Fruit fly (Drosophila melanogaster) whole organism, embryonic: ENCODE results near the gene TTLL6B.

Experiments
- Atf6 ChIP-seq: fragments of 200-800 bp; sonication (Bioruptor generic); IDR thresholded peaks from 2 replicates; pipeline ENCODE4 v1.3.6; 2022; ENCODE audit warnings: missing biosample characterization, missing genetic modification characterization
- Blimp-1 ChIP-seq: fragments of 200-800 bp; sonication (Bioruptor generic); optimal IDR thresholded peaks from 3 replicates; lab custom pipeline; 2018; ENCODE audit warnings: missing biosample characterization, missing genetic modification characterization, mild to moderate bottlenecking, moderate library complexity, missing genetic modification reagents
- BtbVII ChIP-seq: fragments of 200-800 bp; sonication (Bioruptor generic); optimal IDR thresholded peaks from 3 replicates; lab custom pipeline; 2017; ENCODE audit warnings: missing biosample characterization, mild to moderate bottlenecking, missing genetic modification characterization
- CG11093 ChIP-seq: fragments of 200-800 bp; sonication (Bioruptor generic); IDR thresholded peaks from 3 replicates; pipeline ENCODE4 v1.3.6; 2022; ENCODE audit warnings: missing biosample characterization, missing genetic modification characterization
- CG11247 ChIP-seq: fragments of 200-800 bp; sonication (Bioruptor generic); IDR thresholded peaks from 2 replicates; pipeline ENCODE4 v1.3.6; 2022; ENCODE audit warnings: missing biosample characterization, missing genetic modification characterization
- CG12942 ChIP-seq: fragments of 200-800 bp; sonication (Bioruptor generic); optimal IDR thresholded peaks from 3 replicates; lab custom pipeline; 2016; ENCODE audit warnings: missing biosample characterization, missing genetic modification characterization
- CG15696 ChIP-seq: fragments of 200-800 bp; sonication (Bioruptor generic); optimal IDR thresholded peaks from 2 replicates; lab custom pipeline; 2019; ENCODE audit warnings: missing biosample characterization, mild to moderate bottlenecking, missing genetic modification characterization, moderate library complexity
- CG17912 ChIP-seq: fragments of 200-800 bp; sonication (Bioruptor generic); optimal IDR thresholded peaks from 2 replicates; lab custom pipeline; 2018; ENCODE audit warnings: missing biosample characterization, mild to moderate bottlenecking, missing genetic modification characterization
- CG18476 ChIP-seq: fragments of 200-800 bp; sonication (Bioruptor generic); optimal IDR thresholded peaks from 2 replicates; lab custom pipeline; 2016; ENCODE audit warnings: missing biosample characterization, mild to moderate bottlenecking, missing genetic modification characterization
- CG2889 ChIP-seq: fragments of 200-800 bp; sonication (Bioruptor generic); IDR thresholded peaks from 3 replicates; pipeline ENCODE4 v1.3.6; 2022; ENCODE audit warnings: missing biosample characterization, missing genetic modification characterization
- CG32767 ChIP-seq: fragments of 200-800 bp; sonication (Bioruptor generic); IDR thresholded peaks from 2 replicates; pipeline ENCODE4 v1.3.6; 2022; ENCODE audit warnings: missing biosample characterization, missing genetic modification characterization
- CG34224 ChIP-seq: fragments of 200-800 bp; sonication (Bioruptor generic); IDR thresholded peaks from 3 replicates; pipeline ENCODE4 v1.3.6; 2022; ENCODE audit warnings: missing biosample characterization, missing genetic modification characterization; ENCODE audit not compliant: partially characterized antibody
- CG3995 ChIP-seq: fragments of 200-800 bp; sonication (Bioruptor generic); optimal IDR thresholded peaks from 3 replicates; lab custom pipeline; 2016; ENCODE audit warnings: missing biosample characterization, missing genetic modification characterization
- CG4282 ChIP-seq: fragments of 200-800 bp; sonication (Bioruptor generic); optimal IDR thresholded peaks from 2 replicates; lab custom pipeline; 2016; ENCODE audit warnings: missing biosample characterization, missing genetic modification characterization
- CG4360 ChIP-seq: fragments of 200-800 bp; sonication (Bioruptor generic); IDR thresholded peaks from 2 replicates; pipeline ENCODE4 v1.3.6; 2022; ENCODE audit warnings: missing biosample characterization, missing genetic modification characterization
- CG4617 ChIP-seq: fragments of 200-800 bp; sonication (Bioruptor generic); optimal IDR thresholded peaks from 3 replicates; lab custom pipeline; 2016; ENCODE audit warnings: missing biosample characterization, missing genetic modification characterization, borderline replicate concordance
- CG6689 ChIP-seq: fragments of 200-800 bp; sonication (Bioruptor generic); IDR thresholded peaks from 2 replicates; pipeline ENCODE4 v1.3.6; 2022; ENCODE audit warnings: missing biosample characterization, missing genetic modification characterization
- CG7786 ChIP-seq: fragments of 200-800 bp; sonication (Bioruptor generic); optimal IDR thresholded peaks from 2 replicates; lab custom pipeline; 2016; ENCODE audit warnings: missing biosample characterization, missing genetic modification characterization
- CG8089 ChIP-seq: fragments of 200-800 bp; sonication (Bioruptor generic); optimal IDR thresholded peaks from 3 replicates; lab custom pipeline; 2016; ENCODE audit warnings: missing biosample characterization, missing genetic modification characterization
- CG8388 ChIP-seq: fragments of 200-800 bp; sonication (Bioruptor generic); optimal IDR thresholded peaks from 2 replicates; lab custom pipeline; 2019; ENCODE audit warnings: missing biosample characterization, mild to moderate bottlenecking, missing genetic modification characterization, moderate library complexity
- CG8924 ChIP-seq: fragments of 200-800 bp; optimal IDR thresholded peaks from 3 replicates; lab custom pipeline; 2019; ENCODE audit warnings: missing biosample characterization, mild to moderate bottlenecking, missing genetic modification characterization, moderate library complexity
- CG9215 ChIP-seq: fragments of 200-800 bp; sonication (Bioruptor generic); IDR thresholded peaks from 2 replicates; pipeline ENCODE4 v1.3.6; 2022; ENCODE audit warnings: missing biosample characterization, missing genetic modification characterization
- CG9437 ChIP-seq: fragments of 200-800 bp; sonication (Bioruptor generic); optimal IDR thresholded peaks from 2 replicates; lab custom pipeline; 2018; ENCODE audit warnings: missing biosample characterization, mild to moderate bottlenecking, missing genetic modification characterization
- CG9817 ChIP-seq: fragments of 200-800 bp; sonication (Bioruptor generic); optimal IDR thresholded peaks from 2 replicates; lab custom pipeline; 2018; ENCODE audit warnings: missing biosample characterization, mild to moderate bottlenecking, missing genetic modification characterization, moderate library complexity
- D19B ChIP-seq: fragments of 200-800 bp; sonication (Bioruptor generic); optimal IDR thresholded peaks from 2 replicates; lab custom pipeline; 2017; ENCODE audit warnings: missing biosample characterization, mild to moderate bottlenecking, missing genetic modification characterization
- Deaf1 ChIP-seq: fragments of 200-800 bp; optimal IDR thresholded peaks from 3 replicates; lab custom pipeline; 2019; ENCODE audit warnings: missing biosample characterization, mild to moderate bottlenecking, missing genetic modification characterization, moderate library complexity
- E2f1 ChIP-seq: fragments of 200-800 bp; sonication (Bioruptor generic); IDR thresholded peaks from 2 replicates; pipeline ENCODE4 v1.3.6; 2022; ENCODE audit warnings: missing biosample characterization, missing genetic modification characterization
- Ets65A ChIP-seq: fragments of 200-800 bp; sonication (Bioruptor generic); peaks from one replicate; lab custom pipeline; 2016; ENCODE audit warnings: missing biosample characterization, missing genetic modification characterization
- Fer1 ChIP-seq: fragments of 200-800 bp; sonication (Bioruptor generic); optimal IDR thresholded peaks from 2 replicates; lab custom pipeline; 2017; ENCODE audit warnings: missing biosample characterization, mild to moderate bottlenecking, missing genetic modification characterization
- Fer3 ChIP-seq: fragments of 200-800 bp; sonication (Bioruptor generic); optimal IDR thresholded peaks from 2 replicates; lab custom pipeline; 2018; ENCODE audit warnings: missing biosample characterization, mild to moderate bottlenecking, missing genetic modification characterization, moderate library complexity
- H2.0 ChIP-seq: fragments of 200-800 bp; sonication (Bioruptor generic); IDR thresholded peaks from 2 replicates; pipeline ENCODE4 v1.3.6; 2022; ENCODE audit warnings: missing biosample characterization, missing genetic modification characterization
- Hmr ChIP-seq: fragments of 200-800 bp; sonication (Bioruptor generic); optimal IDR thresholded peaks from 3 replicates; lab custom pipeline; 2017; ENCODE audit warnings: mild to moderate bottlenecking, missing biosample characterization, missing genetic modification reagents, missing genetic modification characterization
- Lpt ChIP-seq: fragments of >200 bp; optimal IDR thresholded peaks from 2 replicates; lab custom pipeline; 2018; ENCODE audit warnings: missing biosample characterization, missing genetic modification characterization
- Oaz ChIP-seq: fragments of 200-800 bp; sonication (Bioruptor generic); IDR thresholded peaks from 2 replicates; pipeline ENCODE4 v1.3.6; 2022; ENCODE audit warnings: missing biosample characterization, missing genetic modification characterization
- Ptx1 ChIP-seq: fragments of 200-800 bp; sonication (Bioruptor generic); IDR thresholded peaks from 2 replicates; pipeline ENCODE4 v1.3.6; 2022; ENCODE audit warnings: missing biosample characterization, missing genetic modification characterization
- Rx ChIP-seq: fragments of 200-800 bp; sonication (Bioruptor generic); IDR thresholded peaks from 2 replicates; pipeline ENCODE4 v1.3.6; 2022; ENCODE audit warnings: missing biosample characterization, missing genetic modification characterization
- aop ChIP-seq: fragments of 200-800 bp; sonication (Bioruptor generic); IDR thresholded peaks from 2 replicates; pipeline ENCODE4 v1.3.6; 2022; ENCODE audit warnings: missing biosample characterization, missing genetic modification characterization
- ara ChIP-seq: fragments of 200-800 bp; sonication (Bioruptor generic); IDR thresholded peaks from 2 replicates; pipeline ENCODE4 v1.3.6; 2022; ENCODE audit warnings: missing biosample characterization, missing genetic modification characterization
- bbx ChIP-seq: fragments of 200-800 bp; sonication (Bioruptor generic); IDR thresholded peaks from 2 replicates; pipeline ENCODE4 v1.3.6; 2022; ENCODE audit warnings: missing biosample characterization, missing genetic modification characterization; ENCODE audit not compliant: partially characterized antibody
- exex ChIP-seq: fragments of 200-800 bp; sonication (Bioruptor generic); optimal IDR thresholded peaks from 4 replicates; lab custom pipeline; 2018; ENCODE audit warnings: missing biosample characterization, mild to moderate bottlenecking, missing genetic modification characterization, moderate library complexity
- inv ChIP-seq: fragments of 200-800 bp; sonication (Bioruptor generic); IDR thresholded peaks from 2 replicates; pipeline ENCODE4 v1.3.6; 2022; ENCODE audit warnings: missing biosample characterization, missing genetic modification characterization; ENCODE audit not compliant: partially characterized antibody
- lilli ChIP-seq: fragments of 200-800 bp; sonication (Bioruptor generic); optimal IDR thresholded peaks from 3 replicates; lab custom pipeline; 2016; ENCODE audit warnings: missing biosample characterization, missing genetic modification characterization
- luna ChIP-seq: fragments of 200-800 bp; sonication (Bioruptor generic); optimal IDR thresholded peaks from 2 replicates; lab custom pipeline; 2016; ENCODE audit warnings: missing biosample characterization, missing genetic modification characterization
- mld ChIP-seq: fragments of 200-800 bp; sonication (Bioruptor generic); IDR thresholded peaks from 3 replicates; pipeline ENCODE4 v1.3.6; 2022; ENCODE audit warnings: missing biosample characterization, missing genetic modification characterization; ENCODE audit not compliant: partially characterized antibody
- scrt ChIP-seq: fragments of 200-800 bp; sonication (Bioruptor generic); optimal IDR thresholded peaks from 2 replicates; lab custom pipeline; 2018; ENCODE audit warnings: missing biosample characterization, mild to moderate bottlenecking, missing genetic modification characterization, moderate library complexity
- sima ChIP-seq: fragments of 200-800 bp; sonication (Bioruptor generic); optimal IDR thresholded peaks from 2 replicates; lab custom pipeline; 2016; ENCODE audit warnings: missing biosample characterization, missing genetic modification characterization
- ssp ChIP-seq: fragments of 200-800 bp; sonication (Bioruptor generic); IDR thresholded peaks from 2 replicates; pipeline ENCODE4 v1.3.6; 2022; ENCODE audit warnings: missing biosample characterization, missing genetic modification characterization
- tin ChIP-seq: fragments of 200-800 bp; sonication (Bioruptor generic); optimal IDR thresholded peaks from 3 replicates; lab custom pipeline; 2016; ENCODE audit warnings: missing biosample characterization, missing genetic modification characterization
- ttk ChIP-seq: fragments of 200-800 bp; sonication (Bioruptor generic); IDR thresholded peaks from 2 replicates; pipeline ENCODE4 v2.1.2; 2022; ENCODE audit warnings: missing biosample characterization, missing genetic modification characterization
- wdn ChIP-seq: fragments of 200-800 bp; sonication (Bioruptor generic); IDR thresholded peaks from 2 replicates; pipeline ENCODE4 v1.3.6; 2022; ENCODE audit warnings: missing biosample characterization, missing genetic modification characterization

Gene TTLL6B

dm6 chr3R:27263434-27264215 lies 12.8 kb upstream of the TTLL6B start, which contains the start of gene woc (continued):
- TF ChIP-seq CG9817 (tag; lab: Kevin White, UChicago) (no peak), inv (GFP tag; lab: Robert Waterston, UW) (peak; percentile 49), CG6689 (peak; percentile 56), CG3995 (GFP tag; lab: Kevin White, UChicago) (no peak), CG12942 (GFP tag; lab: Kevin White, UChicago) (no peak), CG4282 (peak; percentile 71), CG8089 (GFP tag; lab: Kevin White, UChicago) (no peak), CG15696 (tag; lab: Kevin White, UChicago) (no peak), BtbVII (peak; percentile 36), ara (GFP tag; lab: Robert Waterston, UW) (no peak), Ets65A (GFP tag; lab: Kevin White, UChicago) (peak; percentile 95), luna (no peak), lilli (GFP tag; lab: Kevin White, UChicago) (peak; percentile 79), Oaz (GFP tag; lab: Robert Waterston, UW) (no peak), Fer3 (tag; lab: Kevin White, UChicago) (no peak), Lpt (no peak), tin (GFP tag; lab: Kevin White, UChicago) (peak; percentile 37), CG32767 (GFP tag; lab: Robert Waterston, UW) (peak; percentile 78), ttk (GFP tag; lab: Robert Waterston, UW) (peak; percentile 13), scrt (GFP tag; lab: Kevin White, UChicago) (peak; percentile 8), Blimp-1 (GFP tag; lab: Kevin White, UChicago) (no peak), H2.0 (GFP tag; lab: Robert Waterston, UW) (no peak), CG18476 (GFP tag; lab: Kevin White, UChicago) (no peak), Fer1 (GFP tag; lab: Kevin White, UChicago) (no peak), Rx (peak; percentile 14; the same call in 1 of the 2 replicates), CG11093 (GFP tag; lab: Robert Waterston, UW) (0 out of 3 replicates have a peak, but pooled peaks have one; percentile 21), mld (peak; percentile 77), CG9215 (GFP tag; lab: Robert Waterston, UW) (peak; percentile 43), exex (tag; lab: Kevin White, UChicago) (no peak), bbx (peak; percentile 89), CG17912 (no peak), Deaf1 (no peak), D19B (GFP tag; lab: Kevin White, UChicago) (no peak), sima (GFP tag; lab: Kevin White, UChicago) (no peak), CG7786 (GFP tag; lab: Kevin White, UChicago) (peak; percentile 65), CG8388 (GFP tag; lab: Kevin White, UChicago) (peak; percentile 99), aop (GFP tag; lab: Robert Waterston, UW) (no peak), CG4360 (GFP tag; lab: Robert Waterston, UW) (no peak), Hmr (GFP tag; lab: Kevin White, UChicago) (peak; percentile 43), CG2889 (0 out of 3 replicates have a peak, but pooled peaks have one; percentile 40), CG11247 (GFP tag; lab: Robert Waterston, UW) (0 out of 2 replicates have a peak, but pooled peaks have one; percentile 9), Atf6 (peak; percentile 60; the same call in 1 of the 2 replicates), CG8924 (tag; lab: Kevin White, UChicago) (peak; percentile 51), Ptx1 (GFP tag; lab: Robert Waterston, UW) (peak; percentile 50), CG34224 (GFP tag; lab: Robert Waterston, UW) (peak; percentile 88), CG9437 (GFP tag; lab: Kevin White, UChicago) (no peak), wdn (GFP tag; lab: Robert Waterston, UW) (peak; percentile 69), E2f1 (GFP tag; lab: Robert Waterston, UW) (peak; percentile 94), ssp (GFP tag; lab: Robert Waterston, UW) (peak; percentile 43; the same call in 1 of the 2 replicates), CG4617 (GFP tag; lab: Kevin White, UChicago) (peak; percentile 74)
